Fruit fly (Drosophila melanogaster): ENCODE results near the gene CG32267.

Gene CG32267

dm6 chr3L:3423006-3423405 is 48.9 kb downstream of the CG32267 start:
- TF ChIP-seq EcR (GFP tag; optimal IDR thresholded peaks at IDR 0.05) (no peak), usp (GFP tag; optimal IDR thresholded peaks at IDR 0.05) (no peak), pan (optimal IDR thresholded peaks at IDR 0.05) (no peak), psq (optimal IDR thresholded peaks at IDR 0.05) (no peak), Dll (optimal IDR thresholded peaks at IDR 0.05) (no peak)
